Fruit fly (Drosophila melanogaster): Measurements from ENCODE around the gene CG6678.
A peak's percentile ranks its signal among the peaks of the same experiment; 100 is the strongest.

CG6678 gene

DNA sequence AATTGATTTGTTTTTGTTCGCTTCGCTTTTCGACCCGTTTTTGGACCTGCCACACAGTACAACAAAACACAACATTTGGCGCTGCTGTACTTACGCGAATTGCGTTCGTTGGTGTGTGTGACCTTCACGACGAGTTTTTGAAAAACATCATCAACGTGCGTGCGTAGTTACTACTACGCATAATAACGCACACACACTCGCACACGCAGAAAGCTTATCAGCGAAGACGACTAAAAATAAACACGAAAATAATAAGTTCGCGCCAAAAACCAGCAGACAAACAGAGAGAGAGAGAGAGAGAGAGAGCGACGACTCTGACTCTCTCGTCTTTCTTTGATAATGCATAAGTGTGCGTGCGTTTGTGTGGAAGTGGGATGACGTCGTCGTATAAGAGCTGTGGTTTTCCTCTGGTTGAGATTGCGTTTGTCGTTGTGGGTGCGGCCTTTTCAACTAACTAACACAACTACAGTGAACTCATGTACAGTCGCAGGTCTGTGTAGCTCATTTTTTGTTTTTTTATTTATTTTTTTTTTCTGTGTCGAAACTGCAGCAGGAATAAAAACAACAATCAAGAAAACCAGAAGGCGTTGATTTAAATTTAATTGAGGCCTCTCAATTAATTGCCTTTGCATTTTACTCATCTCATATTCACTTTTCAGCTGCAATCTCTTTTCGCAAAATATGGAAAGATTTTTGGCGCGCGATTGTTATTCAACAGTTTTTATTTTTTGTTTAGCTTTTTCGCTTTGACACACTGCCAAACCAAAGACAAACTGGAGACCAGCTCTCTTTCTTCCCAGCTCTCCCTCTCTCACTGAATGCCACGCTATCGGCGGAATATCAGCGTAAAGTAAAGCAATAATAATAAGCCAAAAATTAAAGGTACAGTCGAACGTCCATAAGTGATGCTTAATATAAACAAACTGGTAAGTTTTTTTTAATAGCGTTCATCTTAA lies 32.9 kb upstream of the CG6678 start (continued):
- TF ChIP-seq cg (GFP tag; optimal IDR thresholded peaks at IDR 0.05) (peak; percentile 96), CG12744 (GFP tag; optimal IDR thresholded peaks at IDR 0.05) (no peak), yki (optimal IDR thresholded peaks at IDR 0.05) (peak; percentile 70), CG10209 (GFP tag; optimal IDR thresholded peaks at IDR 0.05) (no peak), Dp (GFP tag; optimal IDR thresholded peaks at IDR 0.05) (peak; percentile 63), Xrp1 (GFP tag; IDR thresholded peaks at IDR 0.05) (peak; percentile 32; the same call in 1 of the 2 replicates), Med (GFP tag) (peak; percentile 68), CG15601 (tag; optimal IDR thresholded peaks at IDR 0.05) (peak; percentile 58), chinmo (GFP tag; IDR thresholded peaks at IDR 0.05; ENCODE audit: partially characterized antibody) (peak; percentile 94), Abd-B (GFP tag; optimal IDR thresholded peaks at IDR 0.05) (no peak), Poxn (GFP tag; IDR thresholded peaks at IDR 0.05) (no peak), tup (GFP tag; optimal IDR thresholded peaks at IDR 0.05) (no peak), row (GFP tag; IDR thresholded peaks at IDR 0.05) (0 out of 3 replicates have a peak, but pooled peaks have one; percentile 6), pum (GFP tag; optimal IDR thresholded peaks at IDR 0.05) (no peak), Awh (GFP tag; IDR thresholded peaks at IDR 0.05) (0 out of 2 replicates have a peak, but pooled peaks have one; percentile 30), CG8290 (GFP tag; optimal IDR thresholded peaks at IDR 0.05) (no peak), CG8290 (tag; optimal IDR thresholded peaks at IDR 0.05) (peak in 1 of 2 experiments; percentile 37), CG12391 (tag; optimal IDR thresholded peaks at IDR 0.05) (peak; percentile 12), ap (GFP tag; IDR thresholded peaks at IDR 0.05) (no peak), klu (GFP tag; IDR thresholded peaks at IDR 0.05) (no peak), psq (GFP tag; optimal IDR thresholded peaks at IDR 0.05) (peak; percentile 70), otp (GFP tag; IDR thresholded peaks at IDR 0.05) (0 out of 3 replicates have a peak, but pooled peaks have one; percentile 51), stc (GFP tag; IDR thresholded peaks at IDR 0.05) (peak; percentile 14; the same call in 1 of the 2 replicates), CG10431 (GFP tag; optimal IDR thresholded peaks at IDR 0.05) (peak; percentile 51), so (GFP tag; IDR thresholded peaks at IDR 0.05) (peak; percentile 13; the same call in 1 of the 3 replicates), ftz-f1 (GFP tag; optimal IDR thresholded peaks at IDR 0.05) (peak; percentile 96), cas (GFP tag; IDR thresholded peaks at IDR 0.05) (no peak), pan (optimal IDR thresholded peaks at IDR 0.05) (no peak), pan (GFP tag; optimal IDR thresholded peaks at IDR 0.05 in 1 of 2, IDR thresholded peaks at IDR 0.05 in 1 of 2) (peak in 1 of 2 experiments; percentile 23), CG10147 (GFP tag; optimal IDR thresholded peaks at IDR 0.05) (no peak), chif (GFP tag; optimal IDR thresholded peaks at IDR 0.05) (no peak), Vsx1 (GFP tag; optimal IDR thresholded peaks at IDR 0.05) (no peak), CG2199 (GFP tag; IDR thresholded peaks at IDR 0.05) (peak; percentile 79; the same call in 2 of the 3 replicates), Dek (tag; optimal IDR thresholded peaks at IDR 0.05) (no peak), MTF-1 (GFP tag; optimal IDR thresholded peaks at IDR 0.05; ENCODE audit: borderline replicate concordance) (peak; percentile 15), Bgb (GFP tag; IDR thresholded peaks at IDR 0.05; ENCODE audit: partially characterized antibody) (peak; percentile 28; the same call in 1 of the 2 replicates), wdn (GFP tag; IDR thresholded peaks at IDR 0.05) (peak; percentile 28), sd (tag; optimal IDR thresholded peaks at IDR 0.05) (peak; percentile 63), ara (GFP tag; IDR thresholded peaks at IDR 0.05) (no peak), CG3407 (GFP tag; optimal IDR thresholded peaks at IDR 0.05) (no peak), Hr51 (GFP tag; optimal IDR thresholded peaks at IDR 0.05) (no peak), CG2120 (GFP tag; optimal IDR thresholded peaks at IDR 0.05) (peak; percentile 18), CG1024 (GFP tag; IDR thresholded peaks at IDR 0.05) (0 out of 2 replicates have a peak, but pooled peaks have one; percentile 33), Scr (GFP tag; IDR thresholded peaks at IDR 0.05; ENCODE audit: partially characterized antibody) (peak; percentile 36; the same call in 1 of the 2 replicates), CG13894 (tag; optimal IDR thresholded peaks at IDR 0.05) (peak; percentile 76), abd-A (tag; optimal IDR thresholded peaks at IDR 0.05) (peak; percentile 88), CG3281 (GFP tag; optimal IDR thresholded peaks at IDR 0.05) (peak; percentile 17), Mad (GFP tag; optimal IDR thresholded peaks at IDR 0.05) (no peak)
